Worm (Caenorhabditis elegans) whole organism, L2 larva: ENCODE data around the gene bre-1.

ENCODE experiments used
- C34F6.9 ChIP-seq: fragments of 150-350 bp; optimal IDR thresholded peaks from 2 replicates; lab custom pipeline; 2014; ENCODE audit warnings: missing biosample characterization, missing genetic modification characterization
- F13H6.1 ChIP-seq: sonication (generic microtip); optimal IDR thresholded peaks from 2 replicates; lab custom pipeline; 2016; ENCODE audit warnings: missing genetic modification characterization, missing compliant biosample characterization
- Y55F3AM.14 ChIP-seq: fragments of 200-800 bp; sonication (Bioruptor generic); optimal IDR thresholded peaks from 2 replicates; lab custom pipeline; 2018; ENCODE audit warnings: mild to moderate bottlenecking, missing genetic modification characterization, missing compliant biosample characterization
- ZK546.5 ChIP-seq: sonication (generic microtip); optimal IDR thresholded peaks from 2 replicates; lab custom pipeline; 2017; ENCODE audit warnings: missing biosample characterization, missing genetic modification characterization
- alr-1 ChIP-seq: fragments of 150-350 bp; optimal IDR thresholded peaks from 2 replicates; lab custom pipeline; 2014; ENCODE audit warnings: missing biosample characterization, missing genetic modification characterization
- aly-2 ChIP-seq: fragments of 150-350 bp; optimal IDR thresholded peaks from 2 replicates; lab custom pipeline; 2014; ENCODE audit warnings: missing biosample characterization, missing genetic modification characterization
- ama-1 ChIP-seq: fragments of 150-350 bp; optimal IDR thresholded peaks from 2 replicates; lab custom pipeline; 2018; ENCODE audit warnings: inconsistent platforms
- blmp-1 ChIP-seq: sonication (generic microtip); optimal IDR thresholded peaks from 2 replicates; lab custom pipeline; 2017; ENCODE audit warnings: missing genetic modification characterization, mild to moderate bottlenecking, missing compliant biosample characterization, antibody characterized with exemption, moderate library complexity; ENCODE audit not compliant: insufficient read depth
- crh-2 ChIP-seq: sonication (generic microtip); optimal IDR thresholded peaks from 2 replicates; lab custom pipeline; 2017; ENCODE audit warnings: missing biosample characterization, missing genetic modification characterization
- dmd-4 ChIP-seq: sonication (generic microtip); optimal IDR thresholded peaks from 2 replicates; lab custom pipeline; 2017; ENCODE audit warnings: missing biosample characterization, missing genetic modification characterization
- elt-1 ChIP-seq: fragments of 150-350 bp; optimal IDR thresholded peaks from 2 replicates; lab custom pipeline; 2014; ENCODE audit warnings: missing biosample characterization, missing genetic modification characterization
- fos-1 ChIP-seq: fragments of 150-350 bp; optimal IDR thresholded peaks from 2 replicates; lab custom pipeline; 2014; ENCODE audit warnings: missing biosample characterization, missing genetic modification characterization
- gmeb-1 ChIP-seq: fragments of 150-350 bp; optimal IDR thresholded peaks from 2 replicates; lab custom pipeline; 2014; ENCODE audit warnings: missing biosample characterization, missing genetic modification characterization
- lsy-2 ChIP-seq, 2 experiments: fragments of 150-350 bp in 1 of 2; sonication (generic microtip) in 1 of 2; optimal IDR thresholded peaks; 2 replicates each; lab custom pipeline; 2014 to 2017; ENCODE audit warnings: missing biosample characterization in 2 of 2, missing genetic modification characterization in 2 of 2
- mab-5 ChIP-seq: fragments of 150-350 bp; optimal IDR thresholded peaks from 2 replicates; lab custom pipeline; 2014; ENCODE audit warnings: missing biosample characterization, missing genetic modification characterization
- mbf-1 ChIP-seq: sonication (generic microtip); optimal IDR thresholded peaks from 2 replicates; lab custom pipeline; 2017; ENCODE audit warnings: missing biosample characterization, missing genetic modification characterization
- mdl-1 ChIP-seq, 2 experiments: fragments of 150-350 bp in 1 of 2; sonication (generic microtip) in 1 of 2; optimal IDR thresholded peaks; 2 replicates each; lab custom pipeline; 2017; ENCODE audit warnings: missing biosample characterization in 2 of 2, missing genetic modification characterization in 2 of 2
- nhr-129 ChIP-seq: fragments of 150-350 bp; optimal IDR thresholded peaks from 2 replicates; lab custom pipeline; 2014; ENCODE audit warnings: missing biosample characterization, missing genetic modification characterization
- nhr-21 ChIP-seq: fragments of 150-350 bp; optimal IDR thresholded peaks from 2 replicates; lab custom pipeline; 2014; ENCODE audit warnings: missing biosample characterization, missing genetic modification characterization
- nhr-237 ChIP-seq: fragments of 150-350 bp; optimal IDR thresholded peaks from 2 replicates; lab custom pipeline; 2014; ENCODE audit warnings: missing biosample characterization, missing genetic modification characterization
- nhr-25 ChIP-seq: fragments of 150-350 bp; sonication (generic microtip); optimal IDR thresholded peaks from 3 replicates; lab custom pipeline; 2014; ENCODE audit warnings: missing biosample characterization, missing genetic modification characterization
- nhr-6 ChIP-seq: fragments of 150-350 bp; optimal IDR thresholded peaks from 2 replicates; lab custom pipeline; 2014; ENCODE audit warnings: missing biosample characterization, missing genetic modification characterization
- peb-1 ChIP-seq: fragments of 150-350 bp; optimal IDR thresholded peaks from 2 replicates; lab custom pipeline; 2014; ENCODE audit warnings: missing biosample characterization, missing genetic modification characterization
- skn-1 ChIP-seq: sonication (generic microtip); optimal IDR thresholded peaks from 2 replicates; lab custom pipeline; 2017; ENCODE audit warnings: missing biosample characterization, missing genetic modification characterization
- sma-3 ChIP-seq: sonication (generic microtip); optimal IDR thresholded peaks from 2 replicates; lab custom pipeline; 2016; ENCODE audit warnings: missing genetic modification reagents, missing genetic modification characterization, missing compliant biosample characterization
- sma-9 ChIP-seq, 2 experiments: fragments of 150-350 bp in 1 of 2; sonication (generic microtip) in 1 of 2; optimal IDR thresholded peaks; 2 replicates each; lab custom pipeline; 2014 to 2016; ENCODE audit warnings: missing genetic modification characterization in 2 of 2, mild to moderate bottlenecking in 1 of 2, missing biosample characterization in 1 of 2, missing compliant biosample characterization in 1 of 2, missing genetic modification reagents in 1 of 2, moderate library complexity in 1 of 2
- snpc-4 ChIP-seq: fragments of 150-350 bp; optimal IDR thresholded peaks from 2 replicates; lab custom pipeline; 2014; ENCODE audit warnings: missing biosample characterization, missing genetic modification characterization
- unc-39 ChIP-seq: fragments of 150-350 bp; optimal IDR thresholded peaks from 2 replicates; lab custom pipeline; 2014; ENCODE audit warnings: missing biosample characterization, missing genetic modification characterization
- unc-55 ChIP-seq: fragments of 150-350 bp; sonication (generic microtip); optimal IDR thresholded peaks from 3 replicates; lab custom pipeline; 2014; ENCODE audit warnings: missing biosample characterization, missing genetic modification reagents, missing genetic modification characterization
- unc-62 ChIP-seq: fragments of 150-350 bp; optimal IDR thresholded peaks from 2 replicates; lab custom pipeline; 2014; ENCODE audit warnings: missing biosample characterization, missing genetic modification reagents, missing genetic modification characterization
- zag-1 ChIP-seq: fragments of 150-350 bp; optimal IDR thresholded peaks from 2 replicates; lab custom pipeline; 2014; ENCODE audit warnings: missing biosample characterization, missing genetic modification characterization
- ztf-11 ChIP-seq: sonication (generic microtip); optimal IDR thresholded peaks from 2 replicates; lab custom pipeline; 2017; ENCODE audit warnings: missing biosample characterization, missing genetic modification characterization
- ztf-4 ChIP-seq: fragments of 150-350 bp; optimal IDR thresholded peaks from 2 replicates; lab custom pipeline; 2014; ENCODE audit warnings: missing biosample characterization, missing genetic modification characterization

bre-1 gene

DNA sequence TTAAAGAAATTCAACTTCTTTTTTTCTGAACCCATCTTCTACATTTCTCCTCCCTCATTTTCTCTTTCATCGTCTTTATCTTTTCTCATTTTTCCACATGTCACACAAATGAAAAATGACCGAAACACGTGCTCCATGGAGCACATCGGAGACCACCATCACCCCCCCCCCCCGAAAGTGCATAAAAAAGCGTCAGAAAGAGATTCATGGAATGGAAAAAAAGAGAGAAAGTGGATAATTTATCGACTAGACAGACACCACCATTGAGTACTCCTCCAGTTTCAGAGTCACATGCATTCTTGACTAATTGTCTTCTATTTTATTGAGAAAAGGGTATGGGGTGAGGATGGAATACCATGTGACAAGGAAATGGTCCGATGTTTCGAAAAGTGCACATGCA, 39.9 kb upstream of the bre-1 start (continued):
- TF ChIP-seq mab-5 (tag; lab: Kevin White, UChicago), result peak; percentile 85
- TF ChIP-seq, all 48 proteins: peak for 10

DNA sequence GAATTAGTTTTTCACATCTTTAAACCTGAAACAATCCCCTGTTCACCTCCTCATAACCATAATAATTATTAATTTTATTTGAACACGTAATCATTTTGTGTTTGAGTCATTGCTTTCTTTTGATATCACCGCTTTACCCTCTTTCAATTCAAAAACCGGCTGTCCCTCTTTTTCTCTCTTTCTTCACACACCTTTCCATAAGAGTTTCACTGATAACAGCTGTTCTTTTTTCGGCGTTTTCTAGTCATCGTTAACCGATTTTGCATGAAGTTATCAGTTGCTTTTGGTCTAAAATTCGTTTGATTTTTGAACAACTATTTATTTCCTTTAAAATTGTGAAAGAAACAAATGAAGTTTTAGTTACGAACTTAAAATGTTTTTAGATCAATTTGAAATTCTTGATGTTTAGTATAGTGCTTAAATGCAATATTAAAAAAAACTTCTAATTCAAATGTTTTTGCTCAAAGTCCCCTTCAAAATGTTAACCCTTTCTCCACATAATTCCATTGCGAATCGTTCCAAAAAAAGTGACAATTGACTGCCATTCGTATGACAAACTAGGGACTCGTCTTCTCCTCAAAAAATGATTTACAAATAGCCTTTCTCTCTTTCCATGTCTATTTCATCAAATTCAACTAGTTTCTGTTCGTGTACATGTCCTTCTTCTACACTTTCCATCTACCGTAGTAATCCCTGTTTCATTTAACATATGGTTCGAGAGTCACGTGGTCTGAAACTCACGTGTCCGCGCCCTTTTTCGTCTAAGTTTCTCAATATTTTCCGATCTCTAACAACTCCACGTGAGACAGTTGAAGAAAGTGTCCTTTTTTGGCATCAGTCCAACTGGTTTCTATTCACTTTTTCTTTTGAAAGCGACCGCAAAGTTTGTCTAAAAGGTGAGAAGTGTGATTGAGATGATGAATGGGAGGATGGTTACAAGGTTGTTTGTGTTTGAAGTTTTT, 37.7 kb upstream of the bre-1 start:
- TF ChIP-seq ztf-4 (tag; lab: Kevin White, UChicago) (peak; percentile 68), F13H6.1 (tag; lab: Kevin White, UChicago) (peak; percentile 82), unc-39 (tag; lab: Kevin White, UChicago) (no peak), sma-3 (peak; percentile 74), aly-2 (tag; lab: Kevin White, UChicago) (no peak), skn-1 (tag; lab: Kevin White, UChicago) (no peak), nhr-237 (tag; lab: Kevin White, UChicago) (no peak), nhr-129 (peak; percentile 81), peb-1 (no peak), zag-1 (tag; lab: Kevin White, UChicago) (no peak), C34F6.9 (tag; lab: Kevin White, UChicago) (peak; percentile 85), gmeb-1 (peak; percentile 84), blmp-1 (tag; lab: Kevin White, UChicago) (peak; percentile 95), nhr-21 (tag; lab: Kevin White, UChicago) (peak; percentile 65), mbf-1 (no peak), fos-1 (peak; percentile 99), nhr-6 (tag; lab: Kevin White, UChicago) (peak; percentile 86), lsy-2 (tag; optimal IDR thresholded peaks at IDR 0.05; lab: Kevin White, UChicago) (peak in 1 of 2 experiments; percentile 75), elt-1 (tag; lab: Kevin White, UChicago) (no peak), crh-2 (tag; lab: Kevin White, UChicago) (peak; percentile 92), dmd-4 (tag; lab: Kevin White, UChicago) (no peak), mdl-1 (tag; optimal IDR thresholded peaks at IDR 0.05; lab: Kevin White, UChicago) (peak; percentile 57 to 89), ama-1 (lab: Kevin White, UChicago) (peak; percentile 35), nhr-25 (tag; lab: Kevin White, UChicago) (peak; percentile 97), sma-9 (GFP tag; optimal IDR thresholded peaks at IDR 0.05; lab: Kevin White, UChicago) (peak; percentile 95), sma-9 (tag; optimal IDR thresholded peaks at IDR 0.05; lab: Kevin White, UChicago) (no peak), ZK546.5 (tag; lab: Kevin White, UChicago) (no peak)

DNA sequence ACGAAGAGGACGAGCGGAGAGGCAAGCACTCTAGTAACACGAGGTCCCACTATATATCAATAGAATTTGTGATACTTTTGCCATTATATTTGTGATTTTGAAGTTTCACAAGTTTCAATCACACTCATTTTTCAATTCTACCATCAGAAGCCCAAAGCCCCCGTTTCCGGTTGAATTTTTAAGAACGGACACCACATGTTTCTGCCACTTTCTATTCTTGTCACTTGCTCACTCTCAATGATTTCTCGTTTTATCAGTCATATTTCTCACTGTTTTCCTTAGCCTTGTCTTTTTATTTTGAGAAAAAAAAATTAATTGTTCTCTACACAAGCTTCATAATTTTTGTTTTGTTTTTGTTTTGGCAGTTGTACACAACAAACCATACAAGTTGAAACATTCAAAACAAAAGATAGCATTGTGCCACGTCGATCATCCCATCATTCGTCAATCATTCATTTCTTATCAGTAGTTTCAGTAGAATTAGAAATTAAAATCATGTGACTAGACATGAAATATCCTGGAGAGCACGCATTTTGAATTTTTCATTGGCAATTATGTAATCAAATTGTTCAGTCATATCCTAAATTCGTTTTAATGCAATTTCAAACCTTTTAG, 35.0 kb upstream of the bre-1 start:
- TF ChIP-seq fos-1, result peak; percentile 31
- TF ChIP-seq C34F6.9 (tag; lab: Kevin White, UChicago), result no peak
- TF ChIP-seq, all 48 proteins: peak for 1

DNA sequence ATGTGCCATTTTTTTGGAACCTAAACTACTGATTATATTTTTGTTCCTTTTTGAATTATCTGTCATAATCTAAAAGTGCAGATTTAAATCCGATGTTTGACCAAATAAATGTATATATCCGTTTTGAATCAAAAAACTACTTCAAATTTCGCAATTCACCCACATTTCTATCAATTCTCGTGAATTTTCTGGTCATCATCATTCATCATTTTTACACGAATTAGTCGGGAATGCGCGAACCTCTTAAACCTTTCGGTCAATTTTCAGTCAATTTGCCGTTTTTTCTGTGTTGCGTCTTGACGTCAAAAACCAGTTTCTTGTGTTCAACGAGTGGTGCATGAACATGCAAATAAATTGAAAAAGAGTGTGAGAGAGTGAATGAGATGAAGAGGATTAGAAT, 32.9 kb upstream of the bre-1 start:
- TF ChIP-seq Y55F3AM.14 (no peak), nhr-6 (tag; lab: Kevin White, UChicago) (peak; percentile 5), unc-55 (peak; percentile 9), unc-39 (tag; lab: Kevin White, UChicago) (no peak)

DNA sequence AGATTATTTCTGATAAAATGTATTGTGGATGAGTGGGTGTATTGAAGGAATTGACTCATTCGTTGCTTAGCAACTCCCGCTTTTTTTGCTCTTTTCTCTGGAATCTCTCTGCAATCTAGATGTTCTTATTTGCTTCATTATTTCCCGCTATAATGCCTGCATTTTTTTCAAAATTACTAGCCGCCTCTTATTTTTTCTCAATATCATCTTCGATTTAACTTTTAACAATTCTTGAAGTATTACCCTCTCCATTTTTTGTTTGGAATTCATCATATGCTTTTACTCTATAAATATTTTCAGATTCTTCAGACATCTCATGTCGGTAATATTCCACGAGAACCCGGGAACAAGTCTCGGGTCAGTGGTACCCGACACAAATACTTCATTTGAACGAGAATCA, 30.9 kb upstream of the bre-1 start, which contains the start of gene tpra-1:
Gene tpra-1, plus strand, starts transcription at position 301 of the 400 bp plus-strand sequence.
- no peak for TF ChIP-seq crh-2 (tag; lab: Kevin White, UChicago)
- TF ChIP-seq mab-5 (tag; lab: Kevin White, UChicago), result no peak
- TF ChIP-seq alr-1 (tag; lab: Kevin White, UChicago), result no peak
- no peak for TF ChIP-seq nhr-129
- TF ChIP-seq unc-55, result no peak
- no peak for TF ChIP-seq dmd-4 (tag; lab: Kevin White, UChicago)
- TF ChIP-seq unc-62 (GFP tag; lab: Kevin White, UChicago), result no peak
- no peak for TF ChIP-seq snpc-4 (tag; lab: Kevin White, UChicago)
- TF ChIP-seq nhr-21 (tag; lab: Kevin White, UChicago), result no peak
- TF ChIP-seq ztf-11 (tag; lab: Kevin White, UChicago), result no peak
